Fruit fly (Drosophila melanogaster): ENCODE data around the gene Ugt35A1.

Gene Ugt35A1

DNA sequence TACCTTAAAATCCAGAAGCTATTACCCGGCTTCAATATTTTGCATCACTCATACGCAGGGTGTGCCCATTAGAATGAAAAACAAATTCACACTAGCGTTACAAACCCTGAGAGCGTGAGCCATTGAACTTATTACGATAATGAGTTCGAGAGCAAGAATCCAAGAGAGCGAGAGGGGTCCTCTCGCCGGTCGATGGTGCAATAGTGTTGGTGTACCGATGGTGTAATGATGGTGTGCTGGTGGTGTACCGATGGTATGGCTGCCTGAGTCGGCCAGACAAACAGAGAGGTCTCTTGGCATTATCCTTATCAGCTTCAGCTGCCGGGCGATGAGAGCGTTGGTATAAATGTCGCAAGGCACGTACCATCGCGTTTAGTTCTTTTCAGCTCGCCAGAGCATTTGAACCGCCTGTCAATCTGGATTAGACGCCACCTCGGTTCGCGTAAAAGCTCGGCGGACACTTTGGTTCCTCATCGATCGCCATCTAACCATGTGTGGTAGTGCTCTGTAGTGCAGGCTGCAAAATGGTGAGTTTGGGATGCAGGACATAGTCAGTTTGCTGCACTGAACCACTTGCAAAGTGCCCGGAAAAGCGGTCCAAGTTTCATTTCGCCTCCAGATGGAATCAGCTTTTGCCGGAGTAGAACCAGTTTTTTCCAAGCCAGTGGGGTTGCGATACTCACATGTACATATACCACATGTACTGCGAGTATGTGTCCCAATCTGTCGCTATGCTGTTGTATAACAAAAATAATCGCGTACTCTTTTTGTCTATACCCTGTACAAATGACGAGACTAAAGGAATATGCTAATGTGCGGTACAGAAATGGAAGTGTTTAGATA, 27.8 kb upstream of the Ugt35A1 start:
- no peak for TF ChIP-seq insv (optimal IDR thresholded peaks at IDR 0.05)
- TF ChIP-seq ttk (optimal IDR thresholded peaks at IDR 0.05), result no peak
- TF ChIP-seq h (optimal IDR thresholded peaks at IDR 0.05), result no peak
- TF ChIP-seq Myc (optimal IDR thresholded peaks at IDR 0.05), result no peak
- no peak for TF ChIP-seq psq (optimal IDR thresholded peaks at IDR 0.05)
- no peak for TF ChIP-seq Sin3A (optimal IDR thresholded peaks at IDR 0.05)

dm6 chr3R:11199227-11199835, 26.9 kb upstream of the Ugt35A1 start:
- TF ChIP-seq psq (optimal IDR thresholded peaks at IDR 0.05) (no peak), h (optimal IDR thresholded peaks at IDR 0.05) (no peak), Sin3A (optimal IDR thresholded peaks at IDR 0.05) (no peak), Myc (optimal IDR thresholded peaks at IDR 0.05) (no peak), insv (optimal IDR thresholded peaks at IDR 0.05) (no peak), ttk (optimal IDR thresholded peaks at IDR 0.05) (no peak)

DNA sequence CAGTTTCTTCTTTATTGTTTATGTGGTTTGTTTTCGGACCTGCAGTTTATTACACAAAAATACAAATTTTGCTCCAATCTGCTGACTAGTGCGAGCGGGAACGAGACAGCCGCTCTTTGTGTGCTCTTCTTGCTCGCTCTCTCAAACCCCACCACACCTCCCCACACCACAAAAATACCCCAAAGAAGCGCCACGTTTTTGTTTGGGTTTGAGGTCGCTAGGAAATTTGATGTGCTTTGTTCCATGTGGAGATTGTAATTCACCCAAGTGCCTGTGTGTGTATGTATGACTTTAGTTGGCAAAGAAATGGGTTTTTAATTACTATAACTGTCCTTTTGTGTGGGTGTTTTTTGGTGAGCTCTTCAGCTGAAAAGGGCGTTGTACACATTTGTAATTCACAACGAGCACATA, 25.6 kb upstream of the Ugt35A1 start:
- TF ChIP-seq h (optimal IDR thresholded peaks at IDR 0.05), result no peak

dm6 chr3R:11197389-11197716, 24.9 kb upstream of the Ugt35A1 start, which contains the start of gene cu:
Gene cu, plus strand, starts transcription at chr3R:11197592.
- TF ChIP-seq h (optimal IDR thresholded peaks at IDR 0.05) (no peak), insv (optimal IDR thresholded peaks at IDR 0.05) (no peak), psq (optimal IDR thresholded peaks at IDR 0.05) (no peak), Myc (optimal IDR thresholded peaks at IDR 0.05) (no peak), Sin3A (optimal IDR thresholded peaks at IDR 0.05) (no peak), ttk (optimal IDR thresholded peaks at IDR 0.05) (no peak)

DNA sequence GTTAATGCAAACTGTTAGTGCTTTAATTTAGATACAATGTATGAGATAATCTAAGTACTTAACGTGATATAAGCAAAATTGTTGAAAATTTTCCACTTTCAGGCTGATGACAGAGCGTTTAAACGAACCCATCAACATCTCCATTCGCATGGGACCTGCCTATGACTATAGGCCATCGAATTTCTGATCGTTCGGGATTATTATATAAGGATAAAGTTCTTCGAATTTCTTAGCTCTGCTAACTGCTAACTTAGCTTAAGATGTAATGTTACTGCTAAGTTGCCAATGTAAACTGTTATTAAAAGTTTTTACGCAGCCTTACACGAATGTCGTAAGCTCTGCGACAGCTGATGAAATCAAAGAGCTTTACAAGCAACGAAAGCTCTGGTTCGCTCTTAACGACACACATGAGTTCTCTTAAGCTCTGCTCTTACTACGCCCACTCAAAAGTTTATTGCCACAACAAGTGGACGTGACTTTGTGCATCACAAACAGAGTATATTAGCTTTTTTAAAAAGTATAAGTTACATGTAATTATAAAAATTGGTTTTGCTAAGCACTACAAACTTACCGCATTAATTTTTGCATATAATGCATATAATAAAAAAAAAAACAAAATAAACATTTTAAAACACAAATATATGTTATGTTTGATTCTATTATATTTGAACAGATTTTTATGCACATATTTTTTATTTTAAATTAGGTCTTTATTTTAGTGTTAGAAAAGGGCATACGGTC, 24.4 kb upstream of the Ugt35A1 start:
- TF ChIP-seq insv (optimal IDR thresholded peaks at IDR 0.05) (no peak), Myc (optimal IDR thresholded peaks at IDR 0.05) (no peak), h (optimal IDR thresholded peaks at IDR 0.05) (no peak), ttk (optimal IDR thresholded peaks at IDR 0.05) (no peak), Sin3A (optimal IDR thresholded peaks at IDR 0.05) (no peak), psq (optimal IDR thresholded peaks at IDR 0.05) (no peak)

DNA sequence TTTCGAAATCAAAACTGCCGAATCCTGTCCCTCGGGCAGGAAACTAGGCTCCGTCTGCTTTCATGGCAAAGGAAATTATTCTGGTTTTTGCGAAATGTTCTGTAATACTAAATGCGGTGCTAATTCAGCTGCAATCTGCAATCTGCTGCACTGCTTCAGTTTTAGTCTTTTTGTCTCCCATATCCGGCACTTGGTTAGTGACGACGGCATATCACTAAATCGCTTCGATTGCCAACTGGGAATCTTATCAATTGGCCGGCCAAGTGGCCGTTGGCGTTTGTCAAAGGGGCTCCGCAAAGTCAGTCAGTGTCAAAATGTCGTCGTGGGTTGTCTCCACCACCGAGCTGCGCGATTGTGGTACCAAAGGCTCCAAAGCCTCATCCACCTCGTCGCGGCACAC, 23.3 kb upstream of the Ugt35A1 start, which contains the start of gene CG18577:
Gene CG18577 (plus strand): TSS at position 301 of the 400 bp plus-strand sequence.
- TF ChIP-seq psq (optimal IDR thresholded peaks at IDR 0.05) (no peak), ttk (optimal IDR thresholded peaks at IDR 0.05) (no peak), insv (optimal IDR thresholded peaks at IDR 0.05) (no peak), h (optimal IDR thresholded peaks at IDR 0.05) (no peak), Sin3A (optimal IDR thresholded peaks at IDR 0.05) (no peak), Myc (optimal IDR thresholded peaks at IDR 0.05) (no peak)

DNA sequence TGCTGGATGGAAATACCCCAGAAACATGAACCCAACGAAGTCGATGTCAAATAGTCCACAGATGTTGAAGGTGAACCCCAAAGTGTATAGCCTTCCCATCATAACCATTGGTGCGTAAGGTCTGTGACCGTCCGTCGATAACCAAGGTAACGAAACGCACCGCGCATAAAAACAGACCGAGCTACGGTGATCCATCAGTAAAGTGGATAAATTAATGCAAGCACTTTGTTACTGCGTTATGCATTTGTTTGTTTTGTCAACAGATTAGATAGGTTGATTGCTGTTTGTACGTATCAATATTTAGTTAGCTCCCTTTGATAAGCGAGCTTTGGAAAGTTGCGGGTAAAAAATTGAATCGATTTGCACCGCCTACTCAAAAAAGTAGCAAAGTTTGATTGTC, 5.8 kb upstream of the Ugt35A1 start:
- TF ChIP-seq Myc (optimal IDR thresholded peaks at IDR 0.05) (no peak), insv (optimal IDR thresholded peaks at IDR 0.05) (no peak), ttk (optimal IDR thresholded peaks at IDR 0.05) (no peak), Sin3A (optimal IDR thresholded peaks at IDR 0.05) (no peak), h (optimal IDR thresholded peaks at IDR 0.05) (no peak), psq (optimal IDR thresholded peaks at IDR 0.05) (no peak)

- TF ChIP-seq ttk (optimal IDR thresholded peaks at IDR 0.05) (no peak), Myc (optimal IDR thresholded peaks at IDR 0.05) (no peak), psq (optimal IDR thresholded peaks at IDR 0.05) (no peak), Sin3A (optimal IDR thresholded peaks at IDR 0.05) (no peak), insv (optimal IDR thresholded peaks at IDR 0.05) (no peak), h (optimal IDR thresholded peaks at IDR 0.05) (no peak)
These were observed 5.1 kb upstream of the Ugt35A1 start for dm6 chr3R:11177579-11177978.

- no peak for TF ChIP-seq psq (optimal IDR thresholded peaks at IDR 0.05)
- no peak for TF ChIP-seq ttk (optimal IDR thresholded peaks at IDR 0.05)
- TF ChIP-seq h (optimal IDR thresholded peaks at IDR 0.05), result no peak
- TF ChIP-seq insv (optimal IDR thresholded peaks at IDR 0.05), result no peak
- no peak for TF ChIP-seq Sin3A (optimal IDR thresholded peaks at IDR 0.05)
- no peak for TF ChIP-seq Myc (optimal IDR thresholded peaks at IDR 0.05)
These were observed 3.3 kb upstream of the Ugt35A1 start for dm6 chr3R:11175777-11176176.

dm6 chr3R:11175308-11175707, 2.8 kb upstream of the Ugt35A1 start, which contains the start of the genes Ugt304A1 and Ugt303A1:
Gene Ugt304A1, minus strand, starts transcription at chr3R:11175408.
Gene Ugt303A1, plus strand, starts transcription at chr3R:11175529.
- TF ChIP-seq Myc (optimal IDR thresholded peaks at IDR 0.05) (no peak), ttk (optimal IDR thresholded peaks at IDR 0.05) (no peak)

- TF ChIP-seq ttk (optimal IDR thresholded peaks at IDR 0.05) (no peak), psq (optimal IDR thresholded peaks at IDR 0.05) (no peak), Sin3A (optimal IDR thresholded peaks at IDR 0.05) (no peak), h (optimal IDR thresholded peaks at IDR 0.05) (no peak), Myc (optimal IDR thresholded peaks at IDR 0.05) (no peak)
These were observed 674 bp upstream of the Ugt35A1 start for dm6 chr3R:11173169-11173506.

- TF ChIP-seq Sin3A (optimal IDR thresholded peaks at IDR 0.05), result no peak
These were observed 2.3 kb downstream of the Ugt35A1 start, which contains the start of gene Ugt35B1 for dm6 chr3R:11170146-11170545. Gene Ugt35B1, minus strand, starts transcription at chr3R:11170246.
